Fruit fly (Drosophila melanogaster) S2 (cell line): ENCODE results near the gene dpr2.

Source experiments
- CG8478 ChIP-seq: fragments of >200 bp; optimal IDR thresholded peaks from 2 replicates; lab custom pipeline; 2018
- CTCF ChIP-seq, 2 experiments: fragments of >200 bp; optimal IDR thresholded peaks; 2 replicates each; lab custom pipeline; 2018

- no peak for TF ChIP-seq CG8478 (lab: Kevin White, UChicago)
- no peak for TF ChIP-seq CTCF (optimal IDR thresholded peaks at IDR 0.05; lab: Kevin White, UChicago)
These were observed 23.5 kb upstream of the dpr2 start, which contains the start of the genes piwi and CG12253 for dm6 chr2L:10987370-10987853.
